Worm (Caenorhabditis elegans) whole organism, L1 larva: ENCODE measurements around the gene F44E2.10.

ENCODE experiments used
- C04F5.9 ChIP-seq: sonication (generic microtip); optimal IDR thresholded peaks from 2 replicates; lab custom pipeline; 2016; ENCODE audit warnings: missing genetic modification characterization, missing compliant biosample characterization
- C16A3.4 ChIP-seq: fragments of 150-350 bp; optimal IDR thresholded peaks from 2 replicates; lab custom pipeline; 2014; ENCODE audit warnings: missing biosample characterization, missing genetic modification characterization
- C34B4.2 ChIP-seq: sonication (generic microtip); optimal IDR thresholded peaks from 2 replicates; lab custom pipeline; 2017; ENCODE audit warnings: mild to moderate bottlenecking, missing genetic modification characterization, missing compliant biosample characterization
- F16B12.6 ChIP-seq: fragments of 150-350 bp; optimal IDR thresholded peaks from 2 replicates; lab custom pipeline; 2014; ENCODE audit warnings: missing biosample characterization, missing genetic modification characterization
- Y116A8C.19 ChIP-seq: sonication (generic microtip); optimal IDR thresholded peaks from 2 replicates; lab custom pipeline; 2016; ENCODE audit warnings: missing compliant biosample characterization, missing genetic modification characterization, borderline replicate concordance
- alr-1 ChIP-seq: fragments of 200-800 bp; sonication (Bioruptor generic); optimal IDR thresholded peaks from 2 replicates; lab custom pipeline; 2018; ENCODE audit warnings: borderline replicate concordance, mild to moderate bottlenecking, missing genetic modification characterization, missing compliant biosample characterization
- ama-1 ChIP-seq: fragments of 150-350 bp; optimal IDR thresholded peaks from 2 replicates; lab custom pipeline; 2014
- ceh-82 ChIP-seq, 3 experiments: fragments of 150-350 bp in 1 of 3; sonication (generic microtip) in 2 of 3; optimal IDR thresholded peaks; 2 replicates each; lab custom pipeline; 2014 to 2017; ENCODE audit warnings: missing biosample characterization in 3 of 3, missing genetic modification characterization in 3 of 3
- ceh-90 ChIP-seq: sonication (generic microtip); optimal IDR thresholded peaks from 2 replicates; lab custom pipeline; 2016; ENCODE audit warnings: missing genetic modification characterization, missing compliant biosample characterization
- ces-1 ChIP-seq: fragments of 150-350 bp; optimal IDR thresholded peaks from 2 replicates; lab custom pipeline; 2014; ENCODE audit warnings: missing biosample characterization, missing genetic modification reagents, missing genetic modification characterization
- dpl-1 ChIP-seq, 3 experiments: fragments of 150-350 bp in 2 of 3; sonication (generic microtip) in 1 of 3; optimal IDR thresholded peaks; 2 replicates each; lab custom pipeline; 2014 to 2017; ENCODE audit warnings: missing biosample characterization in 3 of 3, missing genetic modification characterization in 3 of 3, missing genetic modification reagents in 3 of 3
- egl-13 ChIP-seq: sonication (generic microtip); optimal IDR thresholded peaks from 2 replicates; lab custom pipeline; 2016; ENCODE audit warnings: missing genotype, missing genetic modification reagents, missing genetic modification characterization, missing compliant biosample characterization
- egl-27 ChIP-seq, 2 experiments: fragments of 150-350 bp in 1 of 2; sonication (generic microtip); optimal IDR thresholded peaks; 3 replicates each; lab custom pipeline; 2017 to 2018; ENCODE audit warnings: missing biosample characterization in 2 of 2, missing genetic modification characterization in 2 of 2, missing genetic modification reagents in 2 of 2
- elt-2 ChIP-seq: sonication (generic microtip); optimal IDR thresholded peaks from 2 replicates; lab custom pipeline; 2016; ENCODE audit warnings: missing genetic modification characterization, mild to moderate bottlenecking, inconsistent platforms, missing compliant biosample characterization, missing genetic modification reagents
- elt-3 ChIP-seq, 6 experiments: fragments of 150-350 bp in 1 of 6; sonication (generic microtip); optimal IDR thresholded peaks; 2 replicates each; lab custom pipeline; 2017 to 2018; ENCODE audit warnings: missing biosample characterization in 6 of 6, missing genetic modification characterization in 6 of 6, inconsistent platforms in 1 of 6
- ets-5 ChIP-seq: fragments of 200-800 bp; sonication (Bioruptor generic); IDR thresholded peaks from 2 replicates; pipeline ENCODE4 v1.3.6; 2022; ENCODE audit warnings: missing genetic modification characterization, missing compliant biosample characterization
- fkh-10 ChIP-seq: sonication (generic microtip); optimal IDR thresholded peaks from 2 replicates; lab custom pipeline; 2017; ENCODE audit warnings: missing biosample characterization, missing genetic modification reagents, missing genetic modification characterization
- fkh-8 ChIP-seq: sonication (generic microtip); optimal IDR thresholded peaks from 2 replicates; lab custom pipeline; 2016; ENCODE audit warnings: mild to moderate bottlenecking, missing genetic modification characterization, missing compliant biosample characterization
- fos-1 ChIP-seq: fragments of 150-350 bp; optimal IDR thresholded peaks from 2 replicates; lab custom pipeline; 2014; ENCODE audit warnings: missing biosample characterization, missing genetic modification characterization
- hlh-17 ChIP-seq: fragments of 200-800 bp; sonication (Bioruptor generic); optimal IDR thresholded peaks from 2 replicates; lab custom pipeline; 2018; ENCODE audit warnings: missing genetic modification characterization, mild to moderate bottlenecking, missing compliant biosample characterization, moderate library complexity, borderline replicate concordance
- hpl-2 ChIP-seq: fragments of 150-350 bp; optimal IDR thresholded peaks from 2 replicates; lab custom pipeline; 2014; ENCODE audit warnings: missing biosample characterization, missing genetic modification reagents, missing genetic modification characterization
- irx-1 ChIP-seq: sonication (generic microtip); optimal IDR thresholded peaks from 2 replicates; lab custom pipeline; 2016; ENCODE audit warnings: missing genetic modification characterization, missing compliant biosample characterization
- isw-1 ChIP-seq: fragments of 200-800 bp; sonication (Bioruptor generic); IDR thresholded peaks from 2 replicates; pipeline ENCODE4 v1.3.6; 2022; ENCODE audit warnings: missing genetic modification characterization, missing compliant biosample characterization
- lin-14 ChIP-seq: fragments of 200-800 bp; sonication (Bioruptor generic); optimal IDR thresholded peaks from 2 replicates; lab custom pipeline; 2018; ENCODE audit warnings: mild to moderate bottlenecking, missing genetic modification characterization, moderate library complexity, missing compliant biosample characterization
- lin-15B ChIP-seq: fragments of 150-350 bp; sonication (generic microtip); optimal IDR thresholded peaks from 3 replicates; lab custom pipeline; 2014; ENCODE audit warnings: missing biosample characterization, missing genetic modification characterization
- mdl-1 ChIP-seq, 2 experiments: fragments of 150-350 bp; optimal IDR thresholded peaks; 2 replicates each; lab custom pipeline; 2014 to 2017; ENCODE audit warnings: missing biosample characterization in 2 of 2, missing genetic modification characterization in 2 of 2, inconsistent platforms in 1 of 2
- mef-2 ChIP-seq: fragments of 150-350 bp; optimal IDR thresholded peaks from 2 replicates; lab custom pipeline; 2014; ENCODE audit warnings: missing biosample characterization, missing genetic modification characterization
- nhr-12 ChIP-seq: sonication (generic microtip); optimal IDR thresholded peaks from 2 replicates; lab custom pipeline; 2017; ENCODE audit warnings: missing biosample characterization, missing genetic modification characterization
- nhr-237 ChIP-seq: fragments of 150-350 bp; optimal IDR thresholded peaks from 2 replicates; lab custom pipeline; 2014; ENCODE audit warnings: missing biosample characterization, missing genetic modification characterization
- nhr-28 ChIP-seq: fragments of 150-350 bp; optimal IDR thresholded peaks from 2 replicates; lab custom pipeline; 2014; ENCODE audit warnings: missing biosample characterization, missing genetic modification characterization
- nhr-84 ChIP-seq: sonication (generic microtip); optimal IDR thresholded peaks from 2 replicates; lab custom pipeline; 2017; ENCODE audit warnings: missing biosample characterization, missing genetic modification characterization
- pag-3 ChIP-seq: sonication (generic microtip); optimal IDR thresholded peaks from 2 replicates; lab custom pipeline; 2017; ENCODE audit warnings: missing genetic modification characterization, mild to moderate bottlenecking, missing compliant biosample characterization, antibody characterized with exemption, borderline replicate concordance; ENCODE audit not compliant: insufficient read depth
- pax-3 ChIP-seq: fragments of 200-800 bp; sonication (Bioruptor generic); optimal IDR thresholded peaks from 2 replicates; lab custom pipeline; 2018; ENCODE audit warnings: mild to moderate bottlenecking, missing genetic modification characterization, moderate library complexity, missing compliant biosample characterization
- pqm-1 ChIP-seq: sonication (generic microtip); optimal IDR thresholded peaks from 3 replicates; lab custom pipeline; 2017; ENCODE audit warnings: missing biosample characterization, missing genetic modification characterization
- skn-1 ChIP-seq: fragments of 150-350 bp; optimal IDR thresholded peaks from 2 replicates; lab custom pipeline; 2014; ENCODE audit warnings: missing biosample characterization, missing genetic modification characterization
- snpc-4 ChIP-seq: fragments of 150-350 bp; optimal IDR thresholded peaks from 2 replicates; lab custom pipeline; 2014; ENCODE audit warnings: missing biosample characterization, missing genetic modification characterization
- snu-23 ChIP-seq: sonication (generic microtip); optimal IDR thresholded peaks from 2 replicates; lab custom pipeline; 2016; ENCODE audit warnings: missing genetic modification characterization, missing compliant biosample characterization
- sox-4 ChIP-seq: sonication (generic microtip); optimal IDR thresholded peaks from 2 replicates; lab custom pipeline; 2016; ENCODE audit warnings: missing genetic modification characterization, missing compliant biosample characterization
- sptf-1 ChIP-seq: fragments of 150-350 bp; optimal IDR thresholded peaks from 2 replicates; lab custom pipeline; 2014; ENCODE audit warnings: missing biosample characterization, missing genetic modification characterization
- swsn-7 ChIP-seq: sonication (generic microtip); optimal IDR thresholded peaks from 2 replicates; lab custom pipeline; 2016; ENCODE audit warnings: missing genetic modification characterization, missing compliant biosample characterization
- tbx-2 ChIP-seq: sonication (generic microtip); optimal IDR thresholded peaks from 2 replicates; lab custom pipeline; 2016; ENCODE audit warnings: missing genetic modification characterization, missing compliant biosample characterization
- unc-30 ChIP-seq: sonication (generic microtip); optimal IDR thresholded peaks from 2 replicates; lab custom pipeline; 2017; ENCODE audit warnings: missing biosample characterization, missing genetic modification characterization
- vab-15 ChIP-seq: sonication (generic microtip); optimal IDR thresholded peaks from 2 replicates; lab custom pipeline; 2017; ENCODE audit warnings: missing genotype, mild to moderate bottlenecking, missing genetic modification characterization, missing compliant biosample characterization
- xbp-1 ChIP-seq: sonication (generic microtip); optimal IDR thresholded peaks from 2 replicates; lab custom pipeline; 2016; ENCODE audit warnings: missing genetic modification characterization, missing compliant biosample characterization
- zag-1 ChIP-seq: fragments of 150-350 bp; optimal IDR thresholded peaks from 2 replicates; lab custom pipeline; 2014; ENCODE audit warnings: missing biosample characterization, missing genetic modification characterization
- zip-4 ChIP-seq: fragments of 200-800 bp; sonication (Bioruptor generic); optimal IDR thresholded peaks from 2 replicates; lab custom pipeline; 2018; ENCODE audit warnings: mild to moderate bottlenecking, missing genetic modification characterization, moderate library complexity, missing compliant biosample characterization
- ztf-4 ChIP-seq: fragments of 150-350 bp; optimal IDR thresholded peaks from 2 replicates; lab custom pipeline; 2014; ENCODE audit warnings: missing biosample characterization, missing genetic modification characterization

The F44E2.10 gene

DNA sequence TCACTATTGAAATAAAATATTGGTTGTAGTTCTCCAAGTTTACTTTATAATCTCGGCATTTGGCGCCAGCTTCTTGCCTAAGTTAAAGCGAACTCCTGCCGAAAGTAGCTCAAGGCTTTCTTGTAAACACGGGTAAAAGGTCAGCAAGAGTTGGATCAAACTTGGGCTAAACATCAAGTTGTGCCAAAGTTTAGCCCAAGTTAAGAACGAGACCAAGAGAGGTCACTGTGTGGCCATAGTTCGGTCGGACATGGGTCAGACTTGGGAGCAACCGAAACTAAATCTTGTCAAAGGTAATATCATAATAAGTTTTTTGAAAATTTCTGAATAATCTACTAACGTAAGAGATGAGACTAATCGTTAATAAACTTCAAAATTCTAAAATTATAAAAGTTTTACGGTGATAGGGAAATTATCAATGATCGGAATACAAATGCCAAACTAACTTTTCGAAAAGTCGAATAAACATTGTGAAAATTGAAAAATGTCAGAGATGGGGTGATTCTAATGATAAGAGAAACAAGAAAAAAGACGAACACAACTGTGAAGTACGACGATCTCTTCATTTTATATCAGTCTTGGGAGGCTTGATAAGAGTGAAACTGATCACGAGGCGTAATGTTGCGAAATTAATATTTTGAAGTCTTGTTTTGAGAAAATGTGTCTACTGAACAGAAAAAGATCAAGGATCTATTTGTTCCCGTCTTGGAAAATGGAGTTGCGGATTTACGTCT lies 37.2 kb upstream of the F44E2.10 start (continued):
- no peak for TF ChIP-seq egl-27 (tag; optimal IDR thresholded peaks at IDR 0.05; lab: Kevin White, UChicago)
- TF ChIP-seq F16B12.6 = no peak
- no peak for TF ChIP-seq C16A3.4 (tag; lab: Kevin White, UChicago)
- no peak for TF ChIP-seq C04F5.9
- no peak for TF ChIP-seq sptf-1 (tag; lab: Kevin White, UChicago)
- TF ChIP-seq ets-5 (GFP tag; lab: Robert Waterston, UW) = no peak
- no peak for TF ChIP-seq nhr-84 (tag; lab: Kevin White, UChicago)
- peak; percentile 44 for TF ChIP-seq zip-4
- no peak for TF ChIP-seq nhr-237 (tag; lab: Kevin White, UChicago)
- no peak for TF ChIP-seq zag-1
- no peak for TF ChIP-seq snpc-4 (tag; lab: Kevin White, UChicago)
- TF ChIP-seq C34B4.2 = no peak
- TF ChIP-seq nhr-28 (tag; lab: Kevin White, UChicago) = no peak
- peak; percentile 42 for TF ChIP-seq snu-23 (GFP tag; lab: Kevin White, UChicago)
- peak in 5 of 6 experiments; percentile 57 to 90 (median 70) for TF ChIP-seq elt-3 (tag; optimal IDR thresholded peaks at IDR 0.05; lab: Kevin White, UChicago)
- no peak for TF ChIP-seq ceh-82 (tag; optimal IDR thresholded peaks at IDR 0.05; lab: Kevin White, UChicago)

- TF ChIP-seq sox-4 (no peak), unc-30 (tag; lab: Kevin White, UChicago) (no peak), snu-23 (GFP tag; lab: Kevin White, UChicago) (no peak), fkh-10 (no peak), dpl-1 (GFP tag; optimal IDR thresholded peaks at IDR 0.05; lab: Kevin White, UChicago) (no peak), ets-5 (GFP tag; lab: Robert Waterston, UW) (no peak), zag-1 (no peak), ceh-82 (tag; optimal IDR thresholded peaks at IDR 0.05; lab: Kevin White, UChicago) (no peak), irx-1 (tag; lab: Kevin White, UChicago) (no peak), skn-1 (tag; lab: Kevin White, UChicago) (peak; percentile 8), mef-2 (tag; lab: Kevin White, UChicago) (no peak), lin-15B (tag; lab: Kevin White, UChicago) (no peak), fkh-8 (tag; lab: Kevin White, UChicago) (no peak), hpl-2 (no peak), tbx-2 (tag; lab: Kevin White, UChicago) (no peak), pqm-1 (tag; lab: Kevin White, UChicago) (no peak), fos-1 (tag; lab: Kevin White, UChicago) (no peak), ama-1 (peak; percentile 80), nhr-12 (no peak), swsn-7 (tag; lab: Kevin White, UChicago) (no peak), ces-1 (GFP tag; lab: Kevin White, UChicago) (no peak), sptf-1 (tag; lab: Kevin White, UChicago) (no peak), hlh-17 (no peak), vab-15 (tag; lab: Kevin White, UChicago) (peak; percentile 5), xbp-1 (tag; lab: Kevin White, UChicago) (peak; percentile 10), elt-2 (tag; lab: Kevin White, UChicago) (no peak), alr-1 (tag; lab: Kevin White, UChicago) (no peak), Y116A8C.19 (tag; lab: Kevin White, UChicago) (no peak), ceh-90 (tag; lab: Kevin White, UChicago) (no peak), lin-14 (peak; percentile 49), pag-3 (tag; lab: Kevin White, UChicago) (no peak), ztf-4 (tag; lab: Kevin White, UChicago) (no peak), mdl-1 (tag; optimal IDR thresholded peaks at IDR 0.05; lab: Kevin White, UChicago) (peak in 1 of 2 experiments; percentile 45), isw-1 (no peak), C34B4.2 (no peak), egl-13 (tag; lab: Kevin White, UChicago) (no peak), egl-27 (tag; optimal IDR thresholded peaks at IDR 0.05; lab: Kevin White, UChicago) (no peak), pax-3 (tag; lab: Kevin White, UChicago) (no peak), F16B12.6 (no peak), C04F5.9 (no peak)
These were observed 36.3 kb upstream of the F44E2.10 start for ce11 chrIII:8866983-8867842.
